Worm (Caenorhabditis elegans): Measurements from ENCODE around the gene ram-5.
A peak's percentile ranks its signal among the peaks of the same experiment; 100 is the strongest.

- no peak for TF ChIP-seq ama-1 (optimal IDR thresholded peaks at IDR 0.05)
- TF ChIP-seq ets-4 (tag; optimal IDR thresholded peaks at IDR 0.05), result peak; percentile 90
- no peak for TF ChIP-seq fkh-10 (GFP tag; optimal IDR thresholded peaks at IDR 0.05)
- TF ChIP-seq nhr-11 (tag; optimal IDR thresholded peaks at IDR 0.05), result no peak
- TF ChIP-seq lin-11 (tag; optimal IDR thresholded peaks at IDR 0.05), result no peak
- peak; percentile 43 for TF ChIP-seq elt-2 (tag; optimal IDR thresholded peaks at IDR 0.05)
- peak; percentile 88 for TF ChIP-seq unc-55 (GFP tag; optimal IDR thresholded peaks at IDR 0.05)
- no peak for TF ChIP-seq pha-4 (tag; optimal IDR thresholded peaks at IDR 0.05)
- TF ChIP-seq npax-4 (tag; optimal IDR thresholded peaks at IDR 0.05), result no peak
- peak; percentile 70 for TF ChIP-seq pax-1 (tag; optimal IDR thresholded peaks at IDR 0.05)
- no peak for TF ChIP-seq mec-3 (tag; optimal IDR thresholded peaks at IDR 0.05; ENCODE audit: borderline replicate concordance)
These were observed 10.3 kb downstream of the ram-5 start for ce11 chrX:14560297-14560680.
